Worm (Caenorhabditis elegans): ENCODE measurements around the gene qars-1.

DNA sequence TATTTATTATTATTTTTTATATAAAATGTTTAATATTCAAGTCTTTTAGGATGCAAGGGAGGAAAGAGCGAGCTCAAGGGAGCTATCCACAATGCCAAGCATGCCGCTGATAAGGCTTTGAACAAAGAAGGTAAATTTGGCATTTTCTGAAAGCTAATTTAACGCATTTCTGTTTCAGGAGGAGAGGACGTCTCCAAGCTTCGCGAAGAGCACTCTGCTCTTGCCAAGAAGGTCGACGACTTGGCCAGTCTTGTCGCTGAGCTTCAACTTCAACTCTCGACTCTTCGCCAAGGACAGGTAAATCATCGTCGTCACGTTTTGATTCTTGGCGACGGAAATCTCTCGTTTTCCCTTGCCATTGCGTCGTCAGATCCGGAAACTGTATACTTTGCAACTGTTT is 24.5 kb upstream of the qars-1 start:
- TF ChIP-seq nhr-28 (tag; optimal IDR thresholded peaks at IDR 0.05) (no peak), nhr-76 (tag; optimal IDR thresholded peaks at IDR 0.05) (no peak), nhr-19 (GFP tag; conservative IDR thresholded peaks at IDR 0.05) (no peak), nhr-12 (tag; optimal IDR thresholded peaks at IDR 0.05) (no peak), lsy-2 (tag; optimal IDR thresholded peaks at IDR 0.05) (no peak), mab-9 (GFP tag; IDR thresholded peaks at IDR 0.05) (no peak), isw-1 (GFP tag; IDR thresholded peaks at IDR 0.05) (no peak)
